Worm (Caenorhabditis elegans) whole organism, L4 larva: ENCODE results near the gene chw-1.
A peak's percentile ranks its signal among the peaks of the same experiment; 100 is the strongest.

ENCODE experiments used
- F49E8.2 ChIP-seq: sonication (generic microtip); optimal IDR thresholded peaks from 2 replicates; lab custom pipeline; 2016; ENCODE audit warnings: missing compliant biosample characterization, mild to moderate bottlenecking, missing genetic modification characterization, borderline replicate concordance
- Y5F2A.4 ChIP-seq: fragments of 200-800 bp; sonication (Bioruptor generic); optimal IDR thresholded peaks from 2 replicates; lab custom pipeline; 2018; ENCODE audit warnings: mild to moderate bottlenecking, missing genetic modification characterization, missing compliant biosample characterization
- ZK546.5 ChIP-seq, 2 experiments: sonication (generic microtip); optimal IDR thresholded peaks; 2 replicates each; lab custom pipeline; 2017; ENCODE audit warnings: missing biosample characterization in 2 of 2, missing genetic modification characterization in 2 of 2
- aha-1 ChIP-seq: fragments of 150-350 bp; peaks from one replicate; lab custom pipeline; 2014; ENCODE audit warnings: missing biosample characterization, missing genetic modification characterization
- aly-2 ChIP-seq: sonication (generic microtip); optimal IDR thresholded peaks from 2 replicates; lab custom pipeline; 2018; ENCODE audit warnings: missing biosample characterization, missing genetic modification characterization
- ceh-20 ChIP-seq: fragments of 200-800 bp; sonication (Bioruptor generic); IDR thresholded peaks from 2 replicates; pipeline ENCODE4 v1.3.6; 2022; ENCODE audit warnings: missing genetic modification reagents, missing genetic modification characterization, missing compliant biosample characterization
- ceh-28 ChIP-seq: fragments of 150-350 bp; optimal IDR thresholded peaks from 2 replicates; lab custom pipeline; 2014; ENCODE audit warnings: missing biosample characterization, missing genetic modification reagents, missing genetic modification characterization
- cey-2 ChIP-seq: sonication (generic microtip); optimal IDR thresholded peaks from 3 replicates; lab custom pipeline; 2017; ENCODE audit warnings: missing genetic modification characterization, mild to moderate bottlenecking, missing compliant biosample characterization, antibody characterized with exemption, borderline replicate concordance; ENCODE audit not compliant: insufficient read depth
- ctbp-1 ChIP-seq: fragments of 200-800 bp; sonication (Bioruptor generic); IDR thresholded peaks from 2 replicates; pipeline ENCODE4 v1.3.6; 2022; ENCODE audit warnings: missing genetic modification reagents, missing genetic modification characterization, missing compliant biosample characterization
- daf-12 ChIP-seq: fragments of 150-350 bp; optimal IDR thresholded peaks from 2 replicates; lab custom pipeline; 2014; ENCODE audit warnings: missing biosample characterization, missing genetic modification reagents, missing genetic modification characterization
- daf-16 ChIP-seq, 3 experiments: sonication (generic microtip); optimal IDR thresholded peaks; 2 replicates each; lab custom pipeline; 2016 to 2017; ENCODE audit warnings: missing genetic modification characterization in 3 of 3, missing genetic modification reagents in 3 of 3, mild to moderate bottlenecking in 2 of 3, missing compliant biosample characterization in 2 of 3, missing biosample characterization in 1 of 3, moderate library complexity in 1 of 3
- daf-19 ChIP-seq: fragments of 200-800 bp; sonication (Bioruptor generic); conservative IDR thresholded peaks from 2 replicates; pipeline ENCODE4 v1.3.6; 2022; ENCODE audit warnings: missing genetic modification characterization, missing compliant biosample characterization
- dmd-6 ChIP-seq: fragments of 200-800 bp; sonication (Bioruptor generic); IDR thresholded peaks from 2 replicates; pipeline ENCODE4 v1.3.6; 2022; ENCODE audit warnings: missing genetic modification reagents, missing genetic modification characterization, missing compliant biosample characterization
- dmd-8 ChIP-seq: fragments of 200-800 bp; sonication (Bioruptor generic); IDR thresholded peaks from 2 replicates; pipeline ENCODE4 v1.3.6; 2022; ENCODE audit warnings: missing genetic modification characterization, missing compliant biosample characterization
- dmd-9 ChIP-seq: fragments of 200-800 bp; sonication (Bioruptor generic); IDR thresholded peaks from 2 replicates; pipeline ENCODE4 v1.3.6; 2022; ENCODE audit warnings: missing genetic modification reagents, missing genetic modification characterization, missing compliant biosample characterization
- duxl-1 ChIP-seq: sonication (generic microtip); optimal IDR thresholded peaks from 2 replicates; lab custom pipeline; 2016; ENCODE audit warnings: mild to moderate bottlenecking, missing genetic modification characterization, moderate library complexity, missing compliant biosample characterization; ENCODE audit not compliant: poor library complexity
- dve-1 ChIP-seq: sonication (generic microtip); optimal IDR thresholded peaks from 2 replicates; lab custom pipeline; 2017; ENCODE audit warnings: antibody characterized with exemption, mild to moderate bottlenecking, missing genetic modification characterization, missing compliant biosample characterization; ENCODE audit not compliant: insufficient read depth
- fos-1 ChIP-seq: fragments of 150-350 bp; optimal IDR thresholded peaks from 2 replicates; lab custom pipeline; 2014; ENCODE audit warnings: missing biosample characterization, missing genetic modification characterization
- hif-1 ChIP-seq, 2 experiments: sonication (generic microtip); optimal IDR thresholded peaks; 2 replicates each; lab custom pipeline; 2016 to 2017; ENCODE audit warnings: missing compliant biosample characterization in 2 of 2, missing genetic modification characterization in 2 of 2, missing genetic modification reagents in 2 of 2, missing genotype in 2 of 2, mild to moderate bottlenecking in 1 of 2
- hlh-11 ChIP-seq: fragments of 200-800 bp; sonication (Bioruptor generic); optimal IDR thresholded peaks from 2 replicates; lab custom pipeline; 2018; ENCODE audit warnings: mild to moderate bottlenecking, missing genetic modification characterization, missing compliant biosample characterization
- hlh-30 ChIP-seq: sonication (generic microtip); optimal IDR thresholded peaks from 2 replicates; lab custom pipeline; 2017; ENCODE audit warnings: antibody characterized with exemption, mild to moderate bottlenecking, missing genetic modification characterization, missing compliant biosample characterization; ENCODE audit not compliant: insufficient read depth
- lin-1 ChIP-seq: fragments of 200-800 bp; sonication (Bioruptor generic); IDR thresholded peaks from 2 replicates; pipeline ENCODE4 v1.3.6; 2022; ENCODE audit warnings: missing genetic modification reagents, missing genetic modification characterization, missing compliant biosample characterization
- lin-15B ChIP-seq: fragments of 150-350 bp; sonication (generic microtip); optimal IDR thresholded peaks from 3 replicates; lab custom pipeline; 2014; ENCODE audit warnings: missing biosample characterization, missing genetic modification characterization
- madf-9 ChIP-seq: fragments of 200-800 bp; sonication (Bioruptor generic); conservative IDR thresholded peaks from 2 replicates; pipeline ENCODE4 v1.3.6; 2022; ENCODE audit warnings: missing genetic modification reagents, missing genetic modification characterization, missing compliant biosample characterization
- mdl-1 ChIP-seq, 2 experiments: fragments of 150-350 bp in 1 of 2; sonication (generic microtip) in 1 of 2; optimal IDR thresholded peaks; 2 replicates each; lab custom pipeline; 2014 to 2017; ENCODE audit warnings: missing biosample characterization in 2 of 2, missing genetic modification characterization in 2 of 2
- nhr-10 ChIP-seq: fragments of 150-350 bp; optimal IDR thresholded peaks from 2 replicates; lab custom pipeline; 2014; ENCODE audit warnings: missing biosample characterization, missing genetic modification characterization
- nhr-11 ChIP-seq: fragments of 150-350 bp; optimal IDR thresholded peaks from 2 replicates; lab custom pipeline; 2014; ENCODE audit warnings: missing biosample characterization, missing genetic modification characterization
- nhr-28 ChIP-seq: fragments of 150-350 bp; optimal IDR thresholded peaks from 2 replicates; lab custom pipeline; 2014; ENCODE audit warnings: missing biosample characterization, missing genetic modification characterization
- nhr-41 ChIP-seq: fragments of 200-800 bp; sonication (Bioruptor generic); IDR thresholded peaks from 2 replicates; pipeline ENCODE4 v1.3.6; 2022; ENCODE audit warnings: missing genetic modification reagents, missing genetic modification characterization, missing compliant biosample characterization
- nhr-6 ChIP-seq: fragments of 150-350 bp; optimal IDR thresholded peaks from 2 replicates; lab custom pipeline; 2014; ENCODE audit warnings: missing biosample characterization, missing genetic modification characterization
- nhr-77 ChIP-seq: fragments of 150-350 bp; optimal IDR thresholded peaks from 2 replicates; lab custom pipeline; 2014; ENCODE audit warnings: missing biosample characterization, missing genetic modification characterization
- pha-4 ChIP-seq, 2 experiments: fragments of 150-350 bp in 1 of 2; fragments of 200-800 bp in 1 of 2; sonication (Bioruptor generic) in 1 of 2; IDR thresholded peaks in 1 of 2; optimal IDR thresholded peaks in 1 of 2; 2 replicates each; pipeline versions ENCODE4 v1.3.6 to Lab custom; 2014 to 2022; ENCODE audit warnings: missing genetic modification characterization in 2 of 2, missing genetic modification reagents in 2 of 2, missing biosample characterization in 1 of 2, missing compliant biosample characterization in 1 of 2
- php-3 ChIP-seq: fragments of 200-800 bp; sonication (Bioruptor generic); IDR thresholded peaks from 2 replicates; pipeline ENCODE4 v1.3.6; 2022; ENCODE audit warnings: missing genetic modification reagents, missing genetic modification characterization, missing compliant biosample characterization
- pqm-1 ChIP-seq: sonication (generic microtip); optimal IDR thresholded peaks from 2 replicates; lab custom pipeline; 2017; ENCODE audit warnings: missing biosample characterization, missing genetic modification characterization
- sdz-12 ChIP-seq: fragments of 200-800 bp; sonication (Bioruptor generic); optimal IDR thresholded peaks from 2 replicates; lab custom pipeline; 2018; ENCODE audit warnings: mild to moderate bottlenecking, missing genetic modification characterization, missing compliant biosample characterization
- snpc-4 ChIP-seq: fragments of 150-350 bp; optimal IDR thresholded peaks from 2 replicates; lab custom pipeline; 2014; ENCODE audit warnings: missing biosample characterization, missing genetic modification characterization
- spr-3 ChIP-seq: fragments of 200-800 bp; sonication (Bioruptor generic); optimal IDR thresholded peaks from 2 replicates; lab custom pipeline; 2018; ENCODE audit warnings: mild to moderate bottlenecking, missing genetic modification characterization, missing compliant biosample characterization
- tag-97 ChIP-seq: fragments of 200-800 bp; sonication (Bioruptor generic); IDR thresholded peaks from 2 replicates; pipeline ENCODE4 v1.3.6; 2022; ENCODE audit warnings: missing genetic modification characterization, missing compliant biosample characterization
- unc-130 ChIP-seq: sonication (generic microtip); optimal IDR thresholded peaks from 2 replicates; lab custom pipeline; 2016; ENCODE audit warnings: missing genetic modification reagents, missing genetic modification characterization, missing compliant biosample characterization
- unc-62 ChIP-seq, 3 experiments: fragments of 150-350 bp in 1 of 3; sonication (generic microtip); optimal IDR thresholded peaks in 2 of 3; peaks in 1 of 3; 1 replicate in 1 of 3; 2 replicates in 2 of 3; lab custom pipeline; 2014 to 2017; ENCODE audit warnings: missing biosample characterization in 3 of 3, missing genetic modification characterization in 3 of 3, missing genetic modification reagents in 3 of 3, missing genotype in 1 of 3
- vab-7 ChIP-seq: fragments of 200-800 bp; sonication (Bioruptor generic); IDR thresholded peaks from 2 replicates; pipeline ENCODE4 v1.3.6; 2022; ENCODE audit warnings: missing genetic modification reagents, missing genetic modification characterization, missing compliant biosample characterization
- ztf-7 ChIP-seq: fragments of 150-350 bp; optimal IDR thresholded peaks from 2 replicates; lab custom pipeline; 2014; ENCODE audit warnings: missing biosample characterization, missing genetic modification characterization

The chw-1 gene

DNA sequence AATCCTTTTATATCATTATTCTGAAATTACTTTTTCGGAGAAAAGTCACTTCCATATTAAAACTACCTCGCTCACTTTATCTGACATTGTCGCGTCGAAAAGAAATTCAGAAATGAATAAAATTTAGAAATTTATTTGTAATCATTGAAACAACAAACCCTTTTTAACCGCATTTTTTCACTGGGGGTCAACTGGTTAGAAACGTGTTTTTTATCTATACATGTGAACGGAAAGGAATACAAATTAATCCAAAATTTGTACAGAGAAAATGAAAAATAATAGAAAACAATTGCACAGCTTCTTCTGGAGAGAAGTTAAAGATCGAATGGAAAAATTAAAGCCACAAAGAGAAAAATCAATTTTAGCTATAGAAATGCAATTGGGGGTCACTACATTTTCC, 33.5 kb upstream of the chw-1 start, which contains the start of gene tag-314:
tag-314 (minus strand) TSS at position 101 of the 400 bp plus-strand sequence.
- TF ChIP-seq daf-12 (tag; lab: Kevin White, UChicago) (no peak), nhr-41 (GFP tag; lab: Robert Waterston, UW) (no peak)

DNA sequence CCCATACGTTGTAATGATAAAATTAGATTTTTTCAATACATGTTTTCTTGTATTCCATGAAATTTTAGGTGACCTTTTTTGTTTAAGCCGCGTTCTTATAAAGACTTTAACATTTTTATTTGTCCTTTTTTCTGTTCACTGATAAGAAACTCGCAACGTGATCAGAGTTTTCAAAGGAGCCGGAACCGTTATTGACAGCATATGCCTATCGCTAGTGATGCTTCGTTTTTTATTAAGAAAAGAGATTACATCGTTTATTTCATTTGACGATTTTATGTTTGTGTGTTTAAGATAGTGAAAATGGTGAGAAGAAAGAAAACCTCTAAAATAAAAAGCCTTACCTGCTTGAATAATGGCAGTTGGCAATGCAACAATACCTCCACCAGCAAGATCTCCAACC, 29.5 kb upstream of the chw-1 start:
- TF ChIP-seq ceh-28 (tag; lab: Kevin White, UChicago) (no peak), vab-7 (no peak), spr-3 (GFP tag; lab: Kevin White, UChicago) (no peak), nhr-28 (tag; lab: Kevin White, UChicago) (peak; percentile 87), dmd-6 (peak; percentile 89), dmd-9 (GFP tag; lab: Robert Waterston, UW) (no peak), pqm-1 (tag; lab: Kevin White, UChicago) (peak; percentile 99), pha-4 (GFP tag; IDR thresholded peaks at IDR 0.05; lab: Robert Waterston, UW) (peak; percentile 34; the same call in 1 of the 2 replicates), pha-4 (tag; optimal IDR thresholded peaks at IDR 0.05; lab: Kevin White, UChicago) (no peak), mdl-1 (tag; optimal IDR thresholded peaks at IDR 0.05; lab: Kevin White, UChicago) (peak in 1 of 2 experiments; percentile 64), cey-2 (tag; lab: Kevin White, UChicago) (no peak), lin-1 (GFP tag; lab: Robert Waterston, UW) (peak; percentile 56; the same call in 1 of the 2 replicates), daf-19 (GFP tag; lab: Robert Waterston, UW) (no peak), dmd-8 (GFP tag; lab: Robert Waterston, UW) (no peak), lin-15B (tag; lab: Kevin White, UChicago) (no peak), snpc-4 (tag; lab: Kevin White, UChicago) (no peak), dve-1 (peak; percentile 88), nhr-11 (no peak), hlh-11 (peak; percentile 74), daf-16 (GFP tag; optimal IDR thresholded peaks at IDR 0.05; lab: Kevin White, UChicago) (peak in 1 of 2 experiments; percentile 6), daf-16 (tag; optimal IDR thresholded peaks at IDR 0.05; lab: Kevin White, UChicago) (peak; percentile 91), nhr-77 (tag; lab: Kevin White, UChicago) (peak; percentile 61), hlh-30 (tag; lab: Kevin White, UChicago) (peak; percentile 31), ceh-20 (GFP tag; lab: Robert Waterston, UW) (0 out of 2 replicates have a peak, but pooled peaks have one; percentile 17), ctbp-1 (GFP tag; lab: Robert Waterston, UW) (no peak), php-3 (GFP tag; lab: Robert Waterston, UW) (peak; percentile 89), ZK546.5 (tag; optimal IDR thresholded peaks at IDR 0.05; lab: Kevin White, UChicago) (no peak)

DNA sequence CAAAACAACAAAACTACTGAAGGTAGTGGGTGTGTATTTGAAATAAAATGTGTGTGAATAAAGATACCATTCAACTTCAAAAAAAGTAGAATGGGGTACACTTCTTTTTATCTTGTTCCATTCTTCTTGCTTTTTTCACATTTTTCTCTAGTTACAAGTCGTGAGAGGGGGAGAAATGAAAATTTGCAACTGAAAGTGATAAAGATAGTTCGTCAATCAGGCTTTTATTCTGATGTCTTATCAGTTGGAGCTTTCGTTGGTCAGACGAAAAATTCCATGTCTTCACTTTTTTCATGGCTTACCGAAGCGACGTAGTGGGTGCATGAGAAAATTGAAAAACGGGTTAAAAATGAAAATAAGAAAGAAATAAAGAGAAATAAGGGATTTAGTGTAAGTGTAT, 28.4 kb upstream of the chw-1 start, which contains the start of gene Y32F6A.4:
Y32F6A.4 (minus strand) TSS at position 347 of the 400 bp plus-strand sequence.
- TF ChIP-seq madf-9 (GFP tag; lab: Robert Waterston, UW) (no peak), daf-16 (GFP tag; optimal IDR thresholded peaks at IDR 0.05; lab: Kevin White, UChicago) (no peak), daf-16 (tag; optimal IDR thresholded peaks at IDR 0.05; lab: Kevin White, UChicago) (peak; percentile 45), hlh-11 (peak; percentile 15), ZK546.5 (tag; optimal IDR thresholded peaks at IDR 0.05; lab: Kevin White, UChicago) (no peak), unc-62 (GFP tag; optimal IDR thresholded peaks at IDR 0.05 in 1 of 2; lab: Kevin White, UChicago) (peak in 1 of 2 experiments; percentile 81), unc-62 (tag; optimal IDR thresholded peaks at IDR 0.05; lab: Kevin White, UChicago) (no peak), php-3 (GFP tag; lab: Robert Waterston, UW) (peak; percentile 17; the same call in 1 of the 2 replicates), dmd-6 (peak; percentile 41; the same call in 1 of the 2 replicates), pqm-1 (tag; lab: Kevin White, UChicago) (peak; percentile 69), unc-130 (GFP tag; lab: Kevin White, UChicago) (no peak), nhr-28 (tag; lab: Kevin White, UChicago) (peak; percentile 39)

- no peak for TF ChIP-seq duxl-1 (tag; lab: Kevin White, UChicago)
- no peak for TF ChIP-seq vab-7
- TF ChIP-seq tag-97 (GFP tag; lab: Robert Waterston, UW): no peak
- TF ChIP-seq nhr-6 (tag; lab: Kevin White, UChicago): no peak
- TF ChIP-seq nhr-10: no peak
- TF ChIP-seq F49E8.2 (tag; lab: Kevin White, UChicago): no peak
- TF ChIP-seq ztf-7 (tag; lab: Kevin White, UChicago): no peak
- no peak for TF ChIP-seq aly-2 (tag; lab: Kevin White, UChicago)
- no peak for TF ChIP-seq snpc-4 (tag; lab: Kevin White, UChicago)
- peak; percentile 36 for TF ChIP-seq nhr-28 (tag; lab: Kevin White, UChicago)
- TF ChIP-seq unc-62 (GFP tag; optimal IDR thresholded peaks at IDR 0.05 in 1 of 2; lab: Kevin White, UChicago): peak in 1 of 2 experiments; percentile 95
- TF ChIP-seq unc-62 (tag; optimal IDR thresholded peaks at IDR 0.05; lab: Kevin White, UChicago): no peak
- no peak for TF ChIP-seq hif-1 (tag; optimal IDR thresholded peaks at IDR 0.05; lab: Kevin White, UChicago)
- no peak for TF ChIP-seq fos-1 (tag; lab: Kevin White, UChicago)
- no peak for TF ChIP-seq aha-1 (tag; lab: Kevin White, UChicago)
- TF ChIP-seq Y5F2A.4 (GFP tag; lab: Kevin White, UChicago): no peak
- TF ChIP-seq sdz-12 (GFP tag; lab: Kevin White, UChicago): no peak
These were observed 26.9 kb upstream of the chw-1 start for ce11 chrV:10435198-10435597.
